Fruit fly (Drosophila melanogaster) whole organism, wandering third instar larva: Measurements from ENCODE around the gene CycJ.
A peak's percentile ranks its signal among the peaks of the same experiment; 100 is the strongest.

ENCODE experiments used
- Hr78 ChIP-seq: fragments of >200 bp; optimal IDR thresholded peaks from 2 replicates; lab custom pipeline; 2017; ENCODE audit warnings: missing biosample characterization, missing genetic modification characterization
- h ChIP-seq: fragments of 200-800 bp; sonication (Bioruptor generic); optimal IDR thresholded peaks from 3 replicates; lab custom pipeline; 2016; ENCODE audit warnings: missing biosample characterization, mild to moderate bottlenecking, missing genetic modification characterization
- rgr ChIP-seq: fragments of 200-800 bp; sonication (Bioruptor generic); optimal IDR thresholded peaks from 3 replicates; lab custom pipeline; 2016; ENCODE audit warnings: missing biosample characterization, mild to moderate bottlenecking, missing genetic modification characterization
- usp ChIP-seq: fragments of >200 bp; optimal IDR thresholded peaks from 2 replicates; lab custom pipeline; 2017; ENCODE audit warnings: missing biosample characterization, missing genetic modification characterization

DNA sequence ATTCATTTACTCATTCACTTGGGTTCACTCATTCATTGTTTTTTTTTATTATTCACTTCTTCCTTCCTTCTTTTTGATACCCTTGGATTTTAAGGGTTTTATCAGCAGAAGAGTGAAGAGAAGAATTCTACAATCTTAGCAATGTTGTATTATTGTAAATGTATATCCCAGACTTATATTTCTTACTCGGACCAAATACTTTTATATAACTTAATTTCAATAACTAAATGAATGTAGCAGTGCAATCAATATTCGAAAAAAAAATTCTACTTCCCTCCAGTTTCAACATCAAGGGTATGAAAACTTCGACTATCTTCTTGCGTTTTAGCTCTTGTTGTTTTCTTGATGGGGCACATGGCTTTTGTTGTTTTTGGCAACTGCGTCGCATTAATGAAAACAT, 15.8 kb upstream of the CycJ start:
- TF ChIP-seq h (GFP tag; lab: Kevin White, UChicago) (peak; percentile 50), Hr78 (GFP tag; lab: Kevin White, UChicago) (no peak), rgr (GFP tag; lab: Kevin White, UChicago) (peak; percentile 71), usp (no peak)
